Worm (Caenorhabditis elegans): ENCODE measurements around the gene ntl-4.

Gene ntl-4

ce11 chrIV:7914991-7915390, 4.6 kb downstream of the ntl-4 start, which contains the start of gene C49H3.4:
TSS of gene C49H3.4 (plus strand) at chrIV:7915291.
- TF ChIP-seq nhr-129 (tag; optimal IDR thresholded peaks at IDR 0.05) (no peak), C34F6.9 (tag; optimal IDR thresholded peaks at IDR 0.05) (no peak), elt-1 (tag; optimal IDR thresholded peaks at IDR 0.05) (no peak), unc-39 (tag; optimal IDR thresholded peaks at IDR 0.05) (no peak), blmp-1 (tag; optimal IDR thresholded peaks at IDR 0.05; ENCODE audit: insufficient read depth) (no peak), nhr-10 (tag; optimal IDR thresholded peaks at IDR 0.05) (no peak), lsy-2 (tag; optimal IDR thresholded peaks at IDR 0.05) (no peak), crh-2 (tag; optimal IDR thresholded peaks at IDR 0.05) (no peak), egl-27 (tag; optimal IDR thresholded peaks at IDR 0.05) (no peak), unc-55 (GFP tag; optimal IDR thresholded peaks at IDR 0.05) (no peak), dmd-4 (tag; optimal IDR thresholded peaks at IDR 0.05) (no peak), ZK546.5 (tag; optimal IDR thresholded peaks at IDR 0.05) (no peak), elt-3 (tag; optimal IDR thresholded peaks at IDR 0.05) (no peak), nhr-6 (tag; optimal IDR thresholded peaks at IDR 0.05) (no peak)

ce11 chrIV:7916907-7917306, 6.5 kb downstream of the ntl-4 start:
- TF ChIP-seq peb-1 (tag; optimal IDR thresholded peaks at IDR 0.05) (no peak), nhr-23 (tag; optimal IDR thresholded peaks at IDR 0.05) (no peak), nhr-25 (tag; optimal IDR thresholded peaks at IDR 0.05) (no peak), ama-1 (optimal IDR thresholded peaks at IDR 0.05) (no peak), fos-1 (tag; optimal IDR thresholded peaks at IDR 0.05) (no peak), lin-11 (tag; optimal IDR thresholded peaks at IDR 0.05) (no peak)

DNA sequence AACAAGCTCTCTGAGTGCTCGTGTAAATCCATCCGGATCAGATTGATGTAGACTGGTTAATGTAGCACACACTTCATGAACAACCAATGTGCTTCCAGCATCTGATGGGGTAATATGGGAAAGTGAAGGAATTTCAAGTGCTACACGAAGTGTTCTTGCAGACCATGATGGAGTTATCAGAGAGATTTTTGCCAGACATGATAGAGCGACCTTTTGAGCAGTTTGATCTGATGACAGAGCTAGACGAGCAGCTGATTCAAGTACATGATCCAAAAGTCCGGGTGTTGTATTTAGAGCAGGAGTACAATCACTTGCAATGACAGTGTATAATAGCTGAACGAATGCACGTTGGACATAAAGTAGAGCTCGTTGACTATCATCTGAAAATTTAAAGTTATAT, 7.5 kb downstream of the ntl-4 start:
- TF ChIP-seq peb-1 (tag; optimal IDR thresholded peaks at IDR 0.05): no peak
- no peak for TF ChIP-seq snpc-4 (tag; optimal IDR thresholded peaks at IDR 0.05)
- no peak for TF ChIP-seq nhr-25 (tag; optimal IDR thresholded peaks at IDR 0.05)
- TF ChIP-seq sem-4 (tag; optimal IDR thresholded peaks at IDR 0.05): no peak
- TF ChIP-seq fos-1 (tag; optimal IDR thresholded peaks at IDR 0.05): no peak
- no peak for TF ChIP-seq F13H6.1 (tag; optimal IDR thresholded peaks at IDR 0.05)
- TF ChIP-seq ztf-1 (GFP tag; conservative IDR thresholded peaks at IDR 0.05): no peak
- no peak for TF ChIP-seq lsy-2 (tag; optimal IDR thresholded peaks at IDR 0.05)
- TF ChIP-seq lin-13 (GFP tag; optimal IDR thresholded peaks at IDR 0.05): no peak
- no peak for TF ChIP-seq crh-2 (tag; optimal IDR thresholded peaks at IDR 0.05)
- TF ChIP-seq nhr-21 (tag; optimal IDR thresholded peaks at IDR 0.05): no peak
- no peak for TF ChIP-seq Y55F3AM.14 (GFP tag; optimal IDR thresholded peaks at IDR 0.05)
- TF ChIP-seq ceh-82 (tag; optimal IDR thresholded peaks at IDR 0.05): no peak
- TF ChIP-seq nhr-12 (tag; optimal IDR thresholded peaks at IDR 0.05): no peak
- TF ChIP-seq alr-1 (tag; optimal IDR thresholded peaks at IDR 0.05): no peak
- TF ChIP-seq nhr-77 (tag; optimal IDR thresholded peaks at IDR 0.05): no peak

ce11 chrIV:7920126-7920525, 9.8 kb downstream of the ntl-4 start, which contains the start of gene C49H3.16:
TSS of gene C49H3.16 (plus strand) at chrIV:7920426.
- TF ChIP-seq unc-62 (GFP tag; optimal IDR thresholded peaks at IDR 0.05) (no peak), mab-5 (tag; optimal IDR thresholded peaks at IDR 0.05) (no peak), ama-1 (optimal IDR thresholded peaks at IDR 0.05) (no peak), unc-55 (GFP tag; optimal IDR thresholded peaks at IDR 0.05) (no peak), ZK546.5 (tag; optimal IDR thresholded peaks at IDR 0.05) (no peak), nhr-77 (tag; optimal IDR thresholded peaks at IDR 0.05) (no peak), Y55F3AM.14 (GFP tag; optimal IDR thresholded peaks at IDR 0.05) (no peak), ztf-11 (tag; optimal IDR thresholded peaks at IDR 0.05) (no peak), nhr-129 (tag; optimal IDR thresholded peaks at IDR 0.05) (no peak), mbf-1 (tag; optimal IDR thresholded peaks at IDR 0.05) (no peak), skn-1 (tag; optimal IDR thresholded peaks at IDR 0.05) (no peak), ceh-16 (tag; optimal IDR thresholded peaks at IDR 0.05) (no peak), elt-1 (tag; optimal IDR thresholded peaks at IDR 0.05) (no peak)

ce11 chrIV:7923982-7924480, 13.7 kb downstream of the ntl-4 start, which contains the start of the genes xpo-3 and C49H3.3:
TSS of gene xpo-3 (minus strand) at chrIV:7924032.
TSS of gene C49H3.3 (plus strand) at chrIV:7924350.
- TF ChIP-seq lin-13 (GFP tag; optimal IDR thresholded peaks at IDR 0.05) (no peak), mbf-1 (tag; optimal IDR thresholded peaks at IDR 0.05) (no peak), nhr-12 (tag; optimal IDR thresholded peaks at IDR 0.05) (no peak), unc-55 (GFP tag; optimal IDR thresholded peaks at IDR 0.05) (peak; percentile 63), mab-5 (tag; optimal IDR thresholded peaks at IDR 0.05) (no peak), aly-2 (tag; optimal IDR thresholded peaks at IDR 0.05) (no peak), lin-11 (tag; optimal IDR thresholded peaks at IDR 0.05) (no peak), ztf-11 (tag; optimal IDR thresholded peaks at IDR 0.05) (no peak), peb-1 (tag; optimal IDR thresholded peaks at IDR 0.05) (no peak), nhr-237 (tag; optimal IDR thresholded peaks at IDR 0.05) (no peak), C34F6.9 (tag; optimal IDR thresholded peaks at IDR 0.05) (peak; percentile 58), ceh-82 (tag; optimal IDR thresholded peaks at IDR 0.05) (no peak), zag-1 (tag; optimal IDR thresholded peaks at IDR 0.05) (no peak), nhr-21 (tag; optimal IDR thresholded peaks at IDR 0.05) (no peak), nhr-11 (tag; optimal IDR thresholded peaks at IDR 0.05) (no peak), nhr-77 (tag; optimal IDR thresholded peaks at IDR 0.05) (no peak), nhr-129 (tag; optimal IDR thresholded peaks at IDR 0.05) (peak; percentile 50), sma-3 (GFP tag; optimal IDR thresholded peaks at IDR 0.05) (no peak), sem-4 (tag; optimal IDR thresholded peaks at IDR 0.05) (no peak), nhr-25 (tag; optimal IDR thresholded peaks at IDR 0.05) (peak; percentile 26), crh-2 (tag; optimal IDR thresholded peaks at IDR 0.05) (peak; percentile 50), sma-9 (GFP tag; optimal IDR thresholded peaks at IDR 0.05) (no peak), sma-9 (tag; optimal IDR thresholded peaks at IDR 0.05) (no peak), ama-1 (optimal IDR thresholded peaks at IDR 0.05) (no peak), elt-3 (tag; optimal IDR thresholded peaks at IDR 0.05) (no peak)
